Worm (Caenorhabditis elegans): ENCODE data around the gene F02D10.2.

The F02D10.2 gene

DNA sequence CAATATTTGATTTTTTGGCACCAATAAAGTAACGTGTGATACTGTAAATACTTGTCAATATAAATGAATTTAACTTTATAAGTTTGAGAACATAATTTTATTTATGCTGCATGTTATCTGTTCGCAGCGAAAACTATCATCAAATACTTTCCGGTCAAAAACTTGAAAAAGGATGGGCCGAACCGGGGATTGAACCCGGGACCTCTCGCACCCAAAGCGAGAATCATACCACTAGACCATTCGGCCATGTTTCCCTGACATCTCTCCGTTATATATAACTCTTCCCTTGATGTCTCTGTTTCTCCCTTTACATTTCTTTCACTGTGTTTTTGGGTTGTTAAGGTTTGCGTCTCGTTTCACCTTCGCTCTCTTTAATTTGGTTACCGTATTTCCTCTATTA lies 48.1 kb upstream of the F02D10.2 start (continued):
- TF ChIP-seq ama-1 (optimal IDR thresholded peaks at IDR 0.05) (no peak), set-16 (GFP tag; IDR thresholded peaks at IDR 0.05) (no peak), lsy-2 (tag; optimal IDR thresholded peaks at IDR 0.05) (peak in 1 of 2 experiments; percentile 63), nhr-102 (tag; optimal IDR thresholded peaks at IDR 0.05) (peak; percentile 68), daf-8 (GFP tag; IDR thresholded peaks at IDR 0.05) (no peak), mxl-2 (GFP tag; conservative IDR thresholded peaks at IDR 0.05) (0 out of 2 replicates have a peak, but pooled peaks have one; percentile 44), snpc-1.2 (GFP tag; IDR thresholded peaks at IDR 0.05) (peak; percentile 91), egl-43 (GFP tag; IDR thresholded peaks at IDR 0.05) (peak; percentile 92), mxl-3 (GFP tag; optimal IDR thresholded peaks at IDR 0.05) (peak; percentile 47), ctbp-1 (GFP tag; IDR thresholded peaks at IDR 0.05) (peak; percentile 79), snpc-4 (tag; optimal IDR thresholded peaks at IDR 0.05) (no peak), zip-11 (GFP tag; IDR thresholded peaks at IDR 0.05) (no peak), egl-27 (tag; optimal IDR thresholded peaks at IDR 0.05) (no peak), aly-2 (tag; optimal IDR thresholded peaks at IDR 0.05) (no peak), T26A8.4 (GFP tag; IDR thresholded peaks at IDR 0.05) (peak; percentile 83), F49E8.2 (tag; optimal IDR thresholded peaks at IDR 0.05; ENCODE audit: borderline replicate concordance) (peak; percentile 49), F44E2.7 (GFP tag; IDR thresholded peaks at IDR 0.05) (peak; percentile 87; the same call in 1 of the 2 replicates), dve-1 (tag; optimal IDR thresholded peaks at IDR 0.05; ENCODE audit: insufficient read depth) (peak; percentile 21), nhr-10 (tag; optimal IDR thresholded peaks at IDR 0.05) (no peak), madf-9 (GFP tag; conservative IDR thresholded peaks at IDR 0.05) (peak; percentile 76), daf-12 (tag; optimal IDR thresholded peaks at IDR 0.05) (no peak), mdt-29 (GFP tag; IDR thresholded peaks at IDR 0.05) (no peak), F37D6.2 (tag; optimal IDR thresholded peaks at IDR 0.05) (peak; percentile 26), lir-3 (tag; optimal IDR thresholded peaks at IDR 0.05) (peak; percentile 71), nhr-237 (tag; optimal IDR thresholded peaks at IDR 0.05) (no peak), ztf-11 (tag; optimal IDR thresholded peaks at IDR 0.05) (no peak), F10B5.3 (tag; optimal IDR thresholded peaks at IDR 0.05) (peak; percentile 36), hmg-1.1 (GFP tag; IDR thresholded peaks at IDR 0.05) (peak; percentile 89), unc-39 (tag; optimal IDR thresholded peaks at IDR 0.05) (no peak), nhr-76 (tag; optimal IDR thresholded peaks at IDR 0.05) (no peak), nhr-77 (tag; optimal IDR thresholded peaks at IDR 0.05) (no peak), mep-1 (tag; optimal IDR thresholded peaks at IDR 0.05) (peak; percentile 59), nhr-42 (GFP tag; IDR thresholded peaks at IDR 0.05) (peak; percentile 59; the same call in 1 of the 2 replicates), nhr-111 (GFP tag; optimal IDR thresholded peaks at IDR 0.05) (peak; percentile 80), lin-13 (GFP tag; optimal IDR thresholded peaks at IDR 0.05) (peak; percentile 14), ceh-44 (GFP tag; IDR thresholded peaks at IDR 0.05) (peak; percentile 56; the same call in 1 of the 2 replicates), php-3 (GFP tag; IDR thresholded peaks at IDR 0.05) (no peak), arid-1 (GFP tag; conservative IDR thresholded peaks at IDR 0.05) (peak; percentile 81), lin-39 (tag; optimal IDR thresholded peaks at IDR 0.05) (no peak), lin-1 (GFP tag; IDR thresholded peaks at IDR 0.05) (peak; percentile 83), nhr-25 (tag; optimal IDR thresholded peaks at IDR 0.05; ENCODE audit: borderline replicate concordance, insufficient read depth) (no peak), daf-19 (GFP tag; conservative IDR thresholded peaks at IDR 0.05) (no peak), saeg-2 (GFP tag; IDR thresholded peaks at IDR 0.05) (no peak), D1046.2 (GFP tag; IDR thresholded peaks at IDR 0.05) (peak; percentile 83; the same call in 1 of the 2 replicates), zfp-2 (tag; optimal IDR thresholded peaks at IDR 0.05) (peak; percentile 6), duxl-1 (tag; optimal IDR thresholded peaks at IDR 0.05; ENCODE audit: poor library complexity) (peak; percentile 80), mes-2 (tag; optimal IDR thresholded peaks at IDR 0.05; ENCODE audit: poor library complexity, severe bottlenecking) (peak; percentile 77), sdz-12 (GFP tag; optimal IDR thresholded peaks at IDR 0.05) (peak; percentile 7), nhr-11 (tag; optimal IDR thresholded peaks at IDR 0.05) (peak; percentile 49), daf-16 (GFP tag; optimal IDR thresholded peaks at IDR 0.05) (peak; percentile 37 to 89), daf-16 (tag; optimal IDR thresholded peaks at IDR 0.05) (peak; percentile 65)

Measured in whole organism, L4 larva.